Fruit fly (Drosophila melanogaster): ENCODE measurements around the gene SNF4Agamma.
A peak's percentile ranks its signal among the peaks of the same experiment; 100 is the strongest.

Gene SNF4Agamma

DNA sequence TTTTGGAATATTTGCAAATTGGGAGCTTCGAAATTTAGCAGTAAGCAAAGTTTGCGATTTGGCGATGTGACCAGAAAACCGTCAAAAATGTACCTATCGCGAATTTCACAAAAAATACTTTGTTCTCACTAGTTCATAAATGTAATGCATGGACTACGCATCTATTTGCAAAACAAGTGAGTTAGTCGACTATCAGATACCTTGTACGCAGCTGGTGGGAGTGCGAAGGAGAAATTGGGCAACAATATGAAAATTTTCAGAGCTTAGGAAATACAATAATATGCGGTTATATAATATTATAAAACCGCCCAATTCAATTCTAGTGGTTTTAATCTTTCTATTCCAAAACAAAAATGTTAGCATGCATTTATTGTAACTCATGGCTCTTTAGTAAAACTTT lies 21.8 kb upstream of the SNF4Agamma start, which contains the start of gene Bdbt (continued):
- no peak for TF ChIP-seq CG11560 (tag; IDR thresholded peaks at IDR 0.05)
- peak; percentile 27 for TF ChIP-seq CG33213 (GFP tag; optimal IDR thresholded peaks at IDR 0.05)
- TF ChIP-seq CG9797 (GFP tag; optimal IDR thresholded peaks at IDR 0.05): peak; percentile 34
- no peak for TF ChIP-seq en (GFP tag; optimal IDR thresholded peaks at IDR 0.05)
- TF ChIP-seq Bteb2 (GFP tag; optimal IDR thresholded peaks at IDR 0.05): no peak
- peak; percentile 39 for TF ChIP-seq Dp (GFP tag; optimal IDR thresholded peaks at IDR 0.05)
- no peak for TF ChIP-seq gsb-n (tag; optimal IDR thresholded peaks at IDR 0.05)
- peak; percentile 89 for TF ChIP-seq hb (GFP tag; IDR thresholded peaks at IDR 0.05; ENCODE audit: partially characterized antibody)
- TF ChIP-seq zfh2 (GFP tag; optimal IDR thresholded peaks at IDR 0.05): peak; percentile 62
- peak; percentile 15 for TF ChIP-seq CG13296 (GFP tag; optimal IDR thresholded peaks at IDR 0.05)
- peak; percentile 77 for TF ChIP-seq row (GFP tag; IDR thresholded peaks at IDR 0.05)
- peak; percentile 98 for TF ChIP-seq HLH4C (GFP tag; IDR thresholded peaks at IDR 0.05; ENCODE audit: partially characterized antibody)
- peak; percentile 50 to 56 for TF ChIP-seq dpn (GFP tag; optimal IDR thresholded peaks at IDR 0.05)
- no peak for TF ChIP-seq Awh (GFP tag; IDR thresholded peaks at IDR 0.05)
- TF ChIP-seq fu2 (GFP tag; optimal IDR thresholded peaks at IDR 0.05): peak; percentile 40
- peak; percentile 9; the same call in 1 of the 2 replicates for TF ChIP-seq Dref (GFP tag; IDR thresholded peaks at IDR 0.05)
- TF ChIP-seq gfzf (GFP tag; optimal IDR thresholded peaks at IDR 0.05): peak; percentile 81
- peak; percentile 35 for TF ChIP-seq HLH54F (GFP tag; optimal IDR thresholded peaks at IDR 0.05)
- TF ChIP-seq tap (tag; optimal IDR thresholded peaks at IDR 0.05): no peak
- TF ChIP-seq Ada2b (GFP tag; IDR thresholded peaks at IDR 0.05): 0 out of 2 replicates have a peak, but pooled peaks have one; percentile 38
- TF ChIP-seq mld (GFP tag; IDR thresholded peaks at IDR 0.05; ENCODE audit: partially characterized antibody): peak; percentile 83
- TF ChIP-seq gem (tag; optimal IDR thresholded peaks at IDR 0.05): no peak
- TF ChIP-seq CG1832 (GFP tag; optimal IDR thresholded peaks at IDR 0.05): no peak
- no peak for TF ChIP-seq CG14667 (GFP tag; IDR thresholded peaks at IDR 0.05)
- peak; percentile 8 for TF ChIP-seq CG9727 (GFP tag; optimal IDR thresholded peaks at IDR 0.05)
- no peak for TF ChIP-seq Sox102F (GFP tag; optimal IDR thresholded peaks at IDR 0.05)
- TF ChIP-seq odd (GFP tag; optimal IDR thresholded peaks at IDR 0.05): no peak
- TF ChIP-seq fd3F (GFP tag; optimal IDR thresholded peaks at IDR 0.05): no peak
- TF ChIP-seq MESR4 (GFP tag; optimal IDR thresholded peaks at IDR 0.05): peak; percentile 5
- TF ChIP-seq unc-4 (GFP tag; IDR thresholded peaks at IDR 0.05; ENCODE audit: partially characterized antibody): peak; percentile 53
- TF ChIP-seq Scr (GFP tag; IDR thresholded peaks at IDR 0.05; ENCODE audit: partially characterized antibody): peak; percentile 68; the same call in 1 of the 2 replicates
- peak; percentile 52; the same call in 1 of the 3 replicates for TF ChIP-seq CG34422 (GFP tag; IDR thresholded peaks at IDR 0.05)
- peak; percentile 91 for TF ChIP-seq CG14860 (GFP tag; IDR thresholded peaks at IDR 0.05; ENCODE audit: partially characterized antibody)
- no peak for TF ChIP-seq crc (GFP tag; optimal IDR thresholded peaks at IDR 0.05)
- TF ChIP-seq pan (optimal IDR thresholded peaks at IDR 0.05): no peak
- TF ChIP-seq pan (GFP tag; optimal IDR thresholded peaks at IDR 0.05 in 1 of 2, IDR thresholded peaks at IDR 0.05 in 1 of 2): no peak
- TF ChIP-seq CG12299 (tag; optimal IDR thresholded peaks at IDR 0.05): no peak
- TF ChIP-seq wor (GFP tag; IDR thresholded peaks at IDR 0.05): no peak
- TF ChIP-seq Mad (GFP tag; optimal IDR thresholded peaks at IDR 0.05): no peak
- peak; percentile 95 for TF ChIP-seq tna (GFP tag; IDR thresholded peaks at IDR 0.05; ENCODE audit: partially characterized antibody)
- TF ChIP-seq B-H1 (GFP tag; IDR thresholded peaks at IDR 0.05): 0 out of 3 replicates have a peak, but pooled peaks have one; percentile 20
- TF ChIP-seq CG12236 (GFP tag; optimal IDR thresholded peaks at IDR 0.05): no peak
- peak; percentile 10 for TF ChIP-seq cwo (GFP tag; optimal IDR thresholded peaks at IDR 0.05)
- peak; percentile 40 for TF ChIP-seq Elba2 (GFP tag; optimal IDR thresholded peaks at IDR 0.05)
- TF ChIP-seq lola (GFP tag; optimal IDR thresholded peaks at IDR 0.05): peak in 1 of 3 experiments; percentile 88
- TF ChIP-seq CG13424 (tag; optimal IDR thresholded peaks at IDR 0.05): peak; percentile 5
- TF ChIP-seq hkb (optimal IDR thresholded peaks at IDR 0.05): no peak
- peak; percentile 36; the same call in 1 of the 2 replicates for TF ChIP-seq hkb (GFP tag; IDR thresholded peaks at IDR 0.05)
- TF ChIP-seq CG3407 (GFP tag; optimal IDR thresholded peaks at IDR 0.05): no peak
- peak; percentile 39 for TF ChIP-seq mam (GFP tag; optimal IDR thresholded peaks at IDR 0.05)
